Worm (Caenorhabditis elegans) whole organism, L1 larva: ENCODE results near the gene srg-69.

Experiments
- C34B4.2 ChIP-seq: sonication (generic microtip); optimal IDR thresholded peaks from 2 replicates; lab custom pipeline; 2017; ENCODE audit warnings: mild to moderate bottlenecking, missing genetic modification characterization, missing compliant biosample characterization
- alr-1 ChIP-seq: fragments of 200-800 bp; sonication (Bioruptor generic); optimal IDR thresholded peaks from 2 replicates; lab custom pipeline; 2018; ENCODE audit warnings: borderline replicate concordance, mild to moderate bottlenecking, missing genetic modification characterization, missing compliant biosample characterization
- aly-2 ChIP-seq: fragments of 150-350 bp; optimal IDR thresholded peaks from 2 replicates; lab custom pipeline; 2014; ENCODE audit warnings: missing biosample characterization, missing genetic modification characterization
- ama-1 ChIP-seq: fragments of 150-350 bp; optimal IDR thresholded peaks from 2 replicates; lab custom pipeline; 2014
- blmp-1 ChIP-seq: fragments of 150-350 bp; optimal IDR thresholded peaks from 2 replicates; lab custom pipeline; 2014; ENCODE audit warnings: missing biosample characterization, missing genetic modification characterization
- ceh-8 ChIP-seq: fragments of 200-800 bp; sonication (Bioruptor generic); optimal IDR thresholded peaks from 2 replicates; lab custom pipeline; 2018; ENCODE audit warnings: mild to moderate bottlenecking, missing genetic modification characterization, moderate library complexity, missing compliant biosample characterization
- ceh-82 ChIP-seq, 3 experiments: fragments of 150-350 bp in 1 of 3; sonication (generic microtip) in 2 of 3; optimal IDR thresholded peaks; 2 replicates each; lab custom pipeline; 2014 to 2017; ENCODE audit warnings: missing biosample characterization in 3 of 3, missing genetic modification characterization in 3 of 3
- ces-1 ChIP-seq: fragments of 150-350 bp; optimal IDR thresholded peaks from 2 replicates; lab custom pipeline; 2014; ENCODE audit warnings: missing biosample characterization, missing genetic modification reagents, missing genetic modification characterization
- dsc-1 ChIP-seq: sonication (generic microtip); optimal IDR thresholded peaks from 2 replicates; lab custom pipeline; 2016; ENCODE audit warnings: mild to moderate bottlenecking, missing genetic modification characterization, missing compliant biosample characterization
- efl-1 ChIP-seq, 4 experiments: fragments of 150-350 bp; optimal IDR thresholded peaks in 3 of 4; peaks in 1 of 4; 1 replicate in 1 of 4; 2 replicates in 3 of 4; lab custom pipeline; 2014; ENCODE audit warnings: missing biosample characterization in 2 of 4, missing genetic modification characterization in 2 of 4, missing genetic modification reagents in 2 of 4
- efl-3 ChIP-seq: fragments of 200-800 bp; sonication (Bioruptor generic); optimal IDR thresholded peaks from 2 replicates; lab custom pipeline; 2018; ENCODE audit warnings: mild to moderate bottlenecking, missing genetic modification characterization, missing compliant biosample characterization
- elt-2 ChIP-seq: sonication (generic microtip); optimal IDR thresholded peaks from 2 replicates; lab custom pipeline; 2016; ENCODE audit warnings: missing genetic modification characterization, mild to moderate bottlenecking, inconsistent platforms, missing compliant biosample characterization, missing genetic modification reagents
- elt-3 ChIP-seq, 6 experiments: fragments of 150-350 bp in 1 of 6; sonication (generic microtip); optimal IDR thresholded peaks; 2 replicates each; lab custom pipeline; 2017 to 2018; ENCODE audit warnings: missing biosample characterization in 6 of 6, missing genetic modification characterization in 6 of 6, inconsistent platforms in 1 of 6
- fkh-4 ChIP-seq: sonication (generic microtip); optimal IDR thresholded peaks from 2 replicates; lab custom pipeline; 2016; ENCODE audit warnings: missing compliant biosample characterization, missing genetic modification characterization, borderline replicate concordance
- fkh-8 ChIP-seq: sonication (generic microtip); optimal IDR thresholded peaks from 2 replicates; lab custom pipeline; 2016; ENCODE audit warnings: mild to moderate bottlenecking, missing genetic modification characterization, missing compliant biosample characterization
- irx-1 ChIP-seq: sonication (generic microtip); optimal IDR thresholded peaks from 2 replicates; lab custom pipeline; 2016; ENCODE audit warnings: missing genetic modification characterization, missing compliant biosample characterization
- jun-1 ChIP-seq: fragments of 150-350 bp; optimal IDR thresholded peaks from 2 replicates; lab custom pipeline; 2014; ENCODE audit warnings: missing biosample characterization, missing genetic modification reagents, missing genetic modification characterization
- lin-13 ChIP-seq: fragments of 150-350 bp; optimal IDR thresholded peaks from 2 replicates; lab custom pipeline; 2014; ENCODE audit warnings: missing biosample characterization, missing genetic modification reagents, missing genetic modification characterization
- lin-14 ChIP-seq: fragments of 200-800 bp; sonication (Bioruptor generic); optimal IDR thresholded peaks from 2 replicates; lab custom pipeline; 2018; ENCODE audit warnings: mild to moderate bottlenecking, missing genetic modification characterization, moderate library complexity, missing compliant biosample characterization
- lin-15B ChIP-seq: fragments of 150-350 bp; sonication (generic microtip); optimal IDR thresholded peaks from 3 replicates; lab custom pipeline; 2014; ENCODE audit warnings: missing biosample characterization, missing genetic modification characterization
- lin-35 ChIP-seq, 2 experiments: fragments of 150-350 bp; optimal IDR thresholded peaks; 2 replicates each; lab custom pipeline; 2014; ENCODE audit warnings: missing biosample characterization in 2 of 2, missing genetic modification characterization in 2 of 2, missing genetic modification reagents in 2 of 2
- lsy-2 ChIP-seq, 2 experiments: fragments of 150-350 bp; optimal IDR thresholded peaks; 2 replicates each; lab custom pipeline; 2014; ENCODE audit warnings: missing biosample characterization in 2 of 2, missing genetic modification characterization in 2 of 2
- mab-9 ChIP-seq: fragments of 200-800 bp; sonication (Bioruptor generic); IDR thresholded peaks from 2 replicates; pipeline ENCODE4 v1.3.6; 2022; ENCODE audit warnings: missing genetic modification reagents, missing genetic modification characterization, missing compliant biosample characterization
- mdl-1 ChIP-seq, 2 experiments: fragments of 150-350 bp; optimal IDR thresholded peaks; 2 replicates each; lab custom pipeline; 2014 to 2017; ENCODE audit warnings: missing biosample characterization in 2 of 2, missing genetic modification characterization in 2 of 2, inconsistent platforms in 1 of 2
- mef-2 ChIP-seq: fragments of 150-350 bp; optimal IDR thresholded peaks from 2 replicates; lab custom pipeline; 2014; ENCODE audit warnings: missing biosample characterization, missing genetic modification characterization
- mep-1 ChIP-seq: fragments of 150-350 bp; optimal IDR thresholded peaks from 2 replicates; lab custom pipeline; 2014; ENCODE audit warnings: missing biosample characterization, missing genetic modification characterization
- nhr-11 ChIP-seq: fragments of 150-350 bp; optimal IDR thresholded peaks from 2 replicates; lab custom pipeline; 2014; ENCODE audit warnings: missing biosample characterization, missing genetic modification characterization
- nhr-19 ChIP-seq: fragments of 200-800 bp; sonication (Bioruptor generic); conservative IDR thresholded peaks from 2 replicates; pipeline ENCODE4 v1.3.6; 2022; ENCODE audit warnings: missing genetic modification characterization, missing compliant biosample characterization
- nhr-20 ChIP-seq: sonication (generic microtip); optimal IDR thresholded peaks from 2 replicates; lab custom pipeline; 2016; ENCODE audit warnings: mild to moderate bottlenecking, missing genetic modification characterization, missing compliant biosample characterization
- nhr-237 ChIP-seq: fragments of 150-350 bp; optimal IDR thresholded peaks from 2 replicates; lab custom pipeline; 2014; ENCODE audit warnings: missing biosample characterization, missing genetic modification characterization
- nhr-28 ChIP-seq: fragments of 150-350 bp; optimal IDR thresholded peaks from 2 replicates; lab custom pipeline; 2014; ENCODE audit warnings: missing biosample characterization, missing genetic modification characterization
- nhr-47 ChIP-seq: sonication (generic microtip); optimal IDR thresholded peaks from 2 replicates; lab custom pipeline; 2016; ENCODE audit warnings: mild to moderate bottlenecking, missing genetic modification characterization, moderate library complexity, missing compliant biosample characterization
- nhr-76 ChIP-seq: sonication (generic microtip); optimal IDR thresholded peaks from 2 replicates; lab custom pipeline; 2017; ENCODE audit warnings: missing biosample characterization, missing genetic modification characterization
- nhr-77 ChIP-seq: fragments of 150-350 bp; optimal IDR thresholded peaks from 2 replicates; lab custom pipeline; 2014; ENCODE audit warnings: missing biosample characterization, missing genetic modification characterization
- nhr-90 ChIP-seq: sonication (generic microtip); optimal IDR thresholded peaks from 2 replicates; lab custom pipeline; 2016; ENCODE audit warnings: mild to moderate bottlenecking, missing genetic modification characterization, missing compliant biosample characterization; ENCODE audit not compliant: poor library complexity
- pqm-1 ChIP-seq: sonication (generic microtip); optimal IDR thresholded peaks from 3 replicates; lab custom pipeline; 2017; ENCODE audit warnings: missing biosample characterization, missing genetic modification characterization
- snpc-4 ChIP-seq: fragments of 150-350 bp; optimal IDR thresholded peaks from 2 replicates; lab custom pipeline; 2014; ENCODE audit warnings: missing biosample characterization, missing genetic modification characterization
- snu-23 ChIP-seq: sonication (generic microtip); optimal IDR thresholded peaks from 2 replicates; lab custom pipeline; 2016; ENCODE audit warnings: missing genetic modification characterization, missing compliant biosample characterization
- sptf-1 ChIP-seq: fragments of 150-350 bp; optimal IDR thresholded peaks from 2 replicates; lab custom pipeline; 2014; ENCODE audit warnings: missing biosample characterization, missing genetic modification characterization
- sup-37 ChIP-seq: fragments of 200-800 bp; sonication (Bioruptor generic); optimal IDR thresholded peaks from 2 replicates; lab custom pipeline; 2018; ENCODE audit warnings: mild to moderate bottlenecking, missing genetic modification characterization, missing compliant biosample characterization
- swsn-7 ChIP-seq: sonication (generic microtip); optimal IDR thresholded peaks from 2 replicates; lab custom pipeline; 2016; ENCODE audit warnings: missing genetic modification characterization, missing compliant biosample characterization
- tbx-2 ChIP-seq: sonication (generic microtip); optimal IDR thresholded peaks from 2 replicates; lab custom pipeline; 2016; ENCODE audit warnings: missing genetic modification characterization, missing compliant biosample characterization
- unc-30 ChIP-seq: sonication (generic microtip); optimal IDR thresholded peaks from 2 replicates; lab custom pipeline; 2017; ENCODE audit warnings: missing biosample characterization, missing genetic modification characterization
- unc-86 ChIP-seq: sonication (generic microtip); optimal IDR thresholded peaks from 2 replicates; lab custom pipeline; 2016; ENCODE audit warnings: missing genetic modification characterization, missing compliant biosample characterization
- unc-98 ChIP-seq: fragments of 200-800 bp; sonication (Bioruptor generic); IDR thresholded peaks from 2 replicates; pipeline ENCODE4 v1.3.6; 2022; ENCODE audit warnings: missing genetic modification characterization, missing compliant biosample characterization
- xbp-1 ChIP-seq: sonication (generic microtip); optimal IDR thresholded peaks from 2 replicates; lab custom pipeline; 2016; ENCODE audit warnings: missing genetic modification characterization, missing compliant biosample characterization
- zip-4 ChIP-seq: fragments of 200-800 bp; sonication (Bioruptor generic); optimal IDR thresholded peaks from 2 replicates; lab custom pipeline; 2018; ENCODE audit warnings: mild to moderate bottlenecking, missing genetic modification characterization, moderate library complexity, missing compliant biosample characterization
- ztf-11 ChIP-seq, 2 experiments: sonication (generic microtip); optimal IDR thresholded peaks; 2 replicates each; lab custom pipeline; 2016 to 2017; ENCODE audit warnings: missing genetic modification characterization in 2 of 2, missing biosample characterization in 1 of 2, missing compliant biosample characterization in 1 of 2
- ztf-4 ChIP-seq: fragments of 150-350 bp; optimal IDR thresholded peaks from 2 replicates; lab custom pipeline; 2014; ENCODE audit warnings: missing biosample characterization, missing genetic modification characterization

The srg-69 gene

DNA sequence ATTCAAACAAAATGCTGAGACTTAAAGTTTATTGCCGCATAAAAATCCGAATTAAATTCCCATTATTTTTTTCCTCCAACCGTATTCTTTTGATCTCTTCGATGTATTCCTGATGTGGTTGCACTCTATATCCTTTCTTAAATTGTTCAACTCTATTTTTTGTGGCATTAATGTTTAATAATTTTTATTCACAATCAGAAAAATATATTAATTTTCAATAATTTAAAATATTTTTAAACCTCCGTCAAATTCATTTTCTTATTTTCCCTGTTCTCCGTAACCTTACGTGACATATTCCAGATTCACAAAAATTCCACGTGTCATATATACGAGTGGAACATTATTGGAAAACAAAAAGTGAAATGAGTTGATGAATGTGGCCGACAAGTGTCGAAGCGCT is 43.7 kb upstream of the srg-69 start, which contains the start of gene gcy-12:
TSS of gene gcy-12 (plus strand) at position 301 of the 400 bp plus-strand sequence.
- TF ChIP-seq elt-2: no peak
- TF ChIP-seq ztf-11 (tag; optimal IDR thresholded peaks at IDR 0.05; lab: Kevin White, UChicago): no peak

DNA sequence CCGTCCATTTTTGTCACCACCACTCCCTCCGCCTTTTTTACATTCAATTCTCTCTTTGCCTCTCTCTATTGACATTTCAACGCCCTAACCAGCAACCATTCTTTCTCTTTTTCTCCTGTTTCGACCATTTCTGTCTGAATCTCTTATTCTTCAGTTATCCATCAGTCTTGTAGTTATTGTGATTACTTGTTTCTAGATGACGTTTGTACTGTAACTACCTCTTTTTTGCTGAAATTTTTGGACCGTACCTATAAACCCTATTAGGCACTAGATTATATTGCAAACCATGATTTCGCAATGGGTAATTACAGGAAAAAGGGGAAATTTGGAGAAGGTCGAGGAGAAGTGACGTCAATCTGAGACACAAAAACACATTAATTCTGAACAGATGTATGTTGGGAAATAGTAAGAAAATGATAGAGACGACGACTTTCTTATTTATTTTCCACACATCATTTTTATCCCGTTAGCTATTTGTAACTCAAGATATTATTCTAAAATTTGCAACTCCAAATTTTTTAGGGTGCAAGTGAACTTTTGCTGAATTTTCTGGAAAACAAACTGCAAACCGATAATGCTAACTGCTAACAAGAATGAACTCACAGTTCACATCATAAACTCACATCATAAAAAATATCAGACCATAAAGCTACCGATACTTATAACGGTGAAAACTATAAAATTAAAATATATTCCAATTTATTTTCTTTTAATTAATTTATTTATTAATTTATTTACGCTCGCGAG is 35.1 kb upstream of the srg-69 start:
- no peak for TF ChIP-seq unc-30 (tag; lab: Kevin White, UChicago)
- no peak for TF ChIP-seq lin-13 (GFP tag; lab: Kevin White, UChicago)
- TF ChIP-seq pqm-1 (tag; lab: Kevin White, UChicago): no peak
- TF ChIP-seq C34B4.2 (tag; lab: Kevin White, UChicago): no peak
- peak; percentile 4 for TF ChIP-seq ceh-8 (GFP tag; lab: Kevin White, UChicago)
- no peak for TF ChIP-seq tbx-2 (tag; lab: Kevin White, UChicago)
- TF ChIP-seq snpc-4 (tag; lab: Kevin White, UChicago): peak; percentile 2
- TF ChIP-seq fkh-4 (tag; lab: Kevin White, UChicago): peak; percentile 4
- no peak for TF ChIP-seq ama-1 (lab: Kevin White, UChicago)
- TF ChIP-seq sptf-1 (tag; lab: Kevin White, UChicago): no peak
- peak; percentile 32 for TF ChIP-seq blmp-1
- peak; percentile 63 for TF ChIP-seq snu-23 (GFP tag; lab: Kevin White, UChicago)
- peak; percentile 47 for TF ChIP-seq nhr-237 (tag; lab: Kevin White, UChicago)
- TF ChIP-seq elt-2: peak; percentile 58
- TF ChIP-seq nhr-20 (tag; lab: Kevin White, UChicago): peak; percentile 47
- TF ChIP-seq fkh-8 (tag; lab: Kevin White, UChicago): no peak
- TF ChIP-seq aly-2 (tag; lab: Kevin White, UChicago): no peak
- TF ChIP-seq mdl-1 (tag; optimal IDR thresholded peaks at IDR 0.05; lab: Kevin White, UChicago): no peak
- TF ChIP-seq ztf-4 (tag; lab: Kevin White, UChicago): no peak
- TF ChIP-seq lin-15B (tag; lab: Kevin White, UChicago): no peak
- peak; percentile 2 to 22 for TF ChIP-seq efl-1 (optimal IDR thresholded peaks at IDR 0.05; lab: Kevin White, UChicago)
- TF ChIP-seq efl-1 (GFP tag; optimal IDR thresholded peaks at IDR 0.05 in 1 of 2; lab: Kevin White, UChicago): peak in 1 of 2 experiments; percentile 53
- TF ChIP-seq elt-3 (tag; optimal IDR thresholded peaks at IDR 0.05; lab: Kevin White, UChicago): peak in 3 of 6 experiments; percentile 70 to 82 (median 75)
- TF ChIP-seq ztf-11 (tag; optimal IDR thresholded peaks at IDR 0.05; lab: Kevin White, UChicago): no peak
- peak; percentile 93 for TF ChIP-seq nhr-77 (tag; lab: Kevin White, UChicago)
- peak; percentile 32 for TF ChIP-seq zip-4
- TF ChIP-seq mef-2 (tag; lab: Kevin White, UChicago): no peak
- TF ChIP-seq ceh-82 (tag; optimal IDR thresholded peaks at IDR 0.05; lab: Kevin White, UChicago): peak in 1 of 3 experiments; percentile 1
- no peak for TF ChIP-seq efl-3 (GFP tag; lab: Kevin White, UChicago)
- no peak for TF ChIP-seq xbp-1 (tag; lab: Kevin White, UChicago)
- peak in 1 of 2 experiments; percentile 44 for TF ChIP-seq lsy-2 (tag; optimal IDR thresholded peaks at IDR 0.05; lab: Kevin White, UChicago)
- no peak for TF ChIP-seq nhr-90
- TF ChIP-seq swsn-7 (tag; lab: Kevin White, UChicago): peak; percentile 7
- no peak for TF ChIP-seq irx-1 (tag; lab: Kevin White, UChicago)
- TF ChIP-seq mep-1 (tag; lab: Kevin White, UChicago): peak; percentile 51
- TF ChIP-seq dsc-1: peak; percentile 69
- no peak for TF ChIP-seq sup-37 (GFP tag; lab: Kevin White, UChicago)
- no peak for TF ChIP-seq alr-1 (tag; lab: Kevin White, UChicago)
- no peak for TF ChIP-seq nhr-19
- TF ChIP-seq nhr-47 (tag; lab: Kevin White, UChicago): no peak
- no peak for TF ChIP-seq jun-1 (tag; lab: Kevin White, UChicago)
- TF ChIP-seq mab-9 (GFP tag; lab: Robert Waterston, UW): no peak
- TF ChIP-seq lin-35 (GFP tag; optimal IDR thresholded peaks at IDR 0.05; lab: Kevin White, UChicago): peak in 1 of 2 experiments; percentile 57
- peak; percentile 70 for TF ChIP-seq lin-14
- TF ChIP-seq unc-86 (tag; lab: Kevin White, UChicago): no peak
- TF ChIP-seq nhr-76 (tag; lab: Kevin White, UChicago): no peak
- no peak for TF ChIP-seq ces-1
- TF ChIP-seq nhr-28 (tag; lab: Kevin White, UChicago): no peak
- no peak for TF ChIP-seq nhr-11
- TF ChIP-seq unc-98: no peak
